Worm (Caenorhabditis elegans) whole organism, late embryonic: ENCODE data around the gene glb-15.

Experiments used
- C08G9.2 ChIP-seq: sonication (generic microtip); optimal IDR thresholded peaks from 2 replicates; lab custom pipeline; 2016; ENCODE audit warnings: mild to moderate bottlenecking, missing genetic modification characterization, moderate library complexity, missing compliant biosample characterization
- C38D4.7 ChIP-seq: fragments of 200-800 bp; sonication (Bioruptor generic); optimal IDR thresholded peaks from 2 replicates; lab custom pipeline; 2018; ENCODE audit warnings: mild to moderate bottlenecking, missing genetic modification characterization, moderate library complexity, missing compliant biosample characterization
- F13H6.1 ChIP-seq: sonication (generic microtip); optimal IDR thresholded peaks from 2 replicates; lab custom pipeline; 2016; ENCODE audit warnings: missing genetic modification characterization, missing compliant biosample characterization
- K02D7.2 ChIP-seq: sonication (generic microtip); optimal IDR thresholded peaks from 2 replicates; lab custom pipeline; 2017; ENCODE audit warnings: mild to moderate bottlenecking, missing genetic modification characterization, missing compliant biosample characterization
- K09A11.1 ChIP-seq: sonication (generic microtip); optimal IDR thresholded peaks from 2 replicates; lab custom pipeline; 2017; ENCODE audit warnings: antibody characterized with exemption, mild to moderate bottlenecking, missing genetic modification characterization, missing compliant biosample characterization; ENCODE audit not compliant: insufficient read depth
- T23F11.4 ChIP-seq: fragments of 200-800 bp; sonication (Bioruptor generic); optimal IDR thresholded peaks from 2 replicates; lab custom pipeline; 2018; ENCODE audit warnings: mild to moderate bottlenecking, missing genetic modification characterization, missing compliant biosample characterization
- Y22D7AL.16 ChIP-seq: sonication (generic microtip); optimal IDR thresholded peaks from 2 replicates; lab custom pipeline; 2016; ENCODE audit warnings: missing genetic modification characterization, missing compliant biosample characterization
- ahr-1 ChIP-seq: sonication (generic microtip); optimal IDR thresholded peaks from 2 replicates; lab custom pipeline; 2016; ENCODE audit warnings: missing genetic modification characterization, missing compliant biosample characterization
- ama-1 ChIP-seq: fragments of 150-350 bp; optimal IDR thresholded peaks from 2 replicates; lab custom pipeline; 2014
- ceh-14 ChIP-seq: sonication (generic microtip); optimal IDR thresholded peaks from 2 replicates; lab custom pipeline; 2016; ENCODE audit warnings: missing genotype, missing genetic modification characterization, missing compliant biosample characterization
- ceh-18 ChIP-seq: sonication (generic microtip); optimal IDR thresholded peaks from 2 replicates; lab custom pipeline; 2016; ENCODE audit warnings: missing genetic modification characterization, missing compliant biosample characterization
- ceh-24 ChIP-seq: sonication (generic microtip); optimal IDR thresholded peaks from 2 replicates; lab custom pipeline; 2016; ENCODE audit warnings: mild to moderate bottlenecking, missing genetic modification characterization, missing compliant biosample characterization
- ceh-30 ChIP-seq: fragments of 150-350 bp; optimal IDR thresholded peaks from 2 replicates; lab custom pipeline; 2014; ENCODE audit warnings: missing biosample characterization, missing genetic modification characterization
- ceh-31 ChIP-seq: sonication (generic microtip); optimal IDR thresholded peaks from 2 replicates; lab custom pipeline; 2016; ENCODE audit warnings: missing genetic modification characterization, missing compliant biosample characterization
- ceh-34 ChIP-seq: sonication (generic microtip); optimal IDR thresholded peaks from 2 replicates; lab custom pipeline; 2016; ENCODE audit warnings: mild to moderate bottlenecking, missing genetic modification characterization, missing compliant biosample characterization
- ceh-45 ChIP-seq: fragments of 200-800 bp; sonication (Bioruptor generic); IDR thresholded peaks from 2 replicates; pipeline ENCODE4 v1.3.6; 2022; ENCODE audit warnings: missing genetic modification reagents, missing genetic modification characterization, missing compliant biosample characterization
- ceh-48 ChIP-seq: sonication (generic microtip); optimal IDR thresholded peaks from 2 replicates; lab custom pipeline; 2016; ENCODE audit warnings: missing genetic modification characterization, inconsistent platforms, missing compliant biosample characterization
- ceh-9 ChIP-seq: sonication (generic microtip); optimal IDR thresholded peaks from 2 replicates; lab custom pipeline; 2016; ENCODE audit warnings: mild to moderate bottlenecking, missing genetic modification characterization, inconsistent platforms, missing compliant biosample characterization
- dve-1 ChIP-seq: sonication (generic microtip); optimal IDR thresholded peaks from 2 replicates; lab custom pipeline; 2017; ENCODE audit warnings: antibody characterized with exemption, mild to moderate bottlenecking, missing genetic modification characterization, missing compliant biosample characterization
- elt-2 ChIP-seq: sonication (generic microtip); optimal IDR thresholded peaks from 2 replicates; lab custom pipeline; 2016; ENCODE audit warnings: missing genetic modification reagents, missing genetic modification characterization, missing compliant biosample characterization
- ets-4 ChIP-seq: sonication (generic microtip); optimal IDR thresholded peaks from 2 replicates; lab custom pipeline; 2016; ENCODE audit warnings: missing genetic modification characterization, missing compliant biosample characterization
- eyg-1 ChIP-seq: sonication (generic microtip); optimal IDR thresholded peaks from 2 replicates; lab custom pipeline; 2016; ENCODE audit warnings: missing genotype, missing genetic modification characterization, missing compliant biosample characterization
- fax-1 ChIP-seq: sonication (generic microtip); optimal IDR thresholded peaks from 2 replicates; lab custom pipeline; 2016; ENCODE audit warnings: missing genotype, missing genetic modification characterization, missing compliant biosample characterization
- hlh-13 ChIP-seq: fragments of 200-800 bp; sonication (Bioruptor generic); optimal IDR thresholded peaks from 2 replicates; lab custom pipeline; 2018; ENCODE audit warnings: mild to moderate bottlenecking, missing genetic modification characterization, missing compliant biosample characterization
- hlh-15 ChIP-seq: sonication (generic microtip); optimal IDR thresholded peaks from 2 replicates; lab custom pipeline; 2016; ENCODE audit warnings: missing genetic modification characterization, missing compliant biosample characterization
- hlh-30 ChIP-seq: sonication (generic microtip); optimal IDR thresholded peaks from 2 replicates; lab custom pipeline; 2017; ENCODE audit warnings: antibody characterized with exemption, missing genetic modification characterization, missing compliant biosample characterization; ENCODE audit not compliant: insufficient read depth
- hlh-6 ChIP-seq: sonication (generic microtip); optimal IDR thresholded peaks from 2 replicates; lab custom pipeline; 2016; ENCODE audit warnings: missing genotype, missing genetic modification characterization, missing compliant biosample characterization
- lim-6 ChIP-seq: sonication (generic microtip); optimal IDR thresholded peaks from 2 replicates; lab custom pipeline; 2016; ENCODE audit warnings: missing genetic modification characterization, missing compliant biosample characterization
- lin-11 ChIP-seq: fragments of 200-800 bp; sonication (Bioruptor generic); optimal IDR thresholded peaks from 2 replicates; lab custom pipeline; 2018; ENCODE audit warnings: mild to moderate bottlenecking, missing genetic modification characterization, missing compliant biosample characterization
- mec-3 ChIP-seq: sonication (generic microtip); optimal IDR thresholded peaks from 2 replicates; lab custom pipeline; 2016; ENCODE audit warnings: borderline replicate concordance, missing genetic modification characterization, missing compliant biosample characterization
- nfya-1 ChIP-seq: sonication (generic microtip); optimal IDR thresholded peaks from 2 replicates; lab custom pipeline; 2017; ENCODE audit warnings: missing genetic modification characterization, mild to moderate bottlenecking, missing compliant biosample characterization, antibody characterized with exemption, moderate library complexity
- nhr-11 ChIP-seq: fragments of 150-350 bp; optimal IDR thresholded peaks from 2 replicates; lab custom pipeline; 2014; ENCODE audit warnings: missing biosample characterization, missing genetic modification characterization
- pag-3 ChIP-seq: sonication (generic microtip); optimal IDR thresholded peaks from 2 replicates; lab custom pipeline; 2016; ENCODE audit warnings: missing compliant biosample characterization, missing genetic modification characterization, borderline replicate concordance
- pax-1 ChIP-seq: fragments of 150-350 bp; optimal IDR thresholded peaks from 2 replicates; lab custom pipeline; 2014; ENCODE audit warnings: missing biosample characterization, missing genetic modification characterization
- pha-2 ChIP-seq: sonication (generic microtip); optimal IDR thresholded peaks from 2 replicates; lab custom pipeline; 2017; ENCODE audit warnings: mild to moderate bottlenecking, missing genetic modification characterization, missing compliant biosample characterization
- pha-4 ChIP-seq: fragments of 150-350 bp; optimal IDR thresholded peaks from 2 replicates; lab custom pipeline; 2018; ENCODE audit warnings: missing biosample characterization, missing genetic modification reagents, missing genetic modification characterization
- rnt-1 ChIP-seq: sonication (generic microtip); optimal IDR thresholded peaks from 2 replicates; lab custom pipeline; 2016; ENCODE audit warnings: missing genetic modification characterization, missing compliant biosample characterization
- sox-4 ChIP-seq: sonication (generic microtip); optimal IDR thresholded peaks from 2 replicates; lab custom pipeline; 2017; ENCODE audit warnings: mild to moderate bottlenecking, missing genetic modification characterization, inconsistent platforms, missing compliant biosample characterization
- ttx-3 ChIP-seq: sonication (generic microtip); optimal IDR thresholded peaks from 2 replicates; lab custom pipeline; 2016; ENCODE audit warnings: missing genetic modification reagents, missing genetic modification characterization, missing compliant biosample characterization
- unc-3 ChIP-seq, 2 experiments: fragments of 200-800 bp in 1 of 2; sonication (Bioruptor generic) in 1 of 2; sonication (generic microtip) in 1 of 2; conservative IDR thresholded peaks in 1 of 2; optimal IDR thresholded peaks in 1 of 2; 2 replicates each; pipeline versions ENCODE4 v1.3.6 to Lab custom; 2016 to 2022; ENCODE audit warnings: missing compliant biosample characterization in 2 of 2, missing genetic modification characterization in 2 of 2, missing genetic modification reagents in 1 of 2
- unc-55 ChIP-seq: sonication (generic microtip); optimal IDR thresholded peaks from 2 replicates; lab custom pipeline; 2017; ENCODE audit warnings: missing biosample characterization, missing genetic modification reagents, missing genetic modification characterization
- zip-5 ChIP-seq: sonication (generic microtip); optimal IDR thresholded peaks from 2 replicates; lab custom pipeline; 2016; ENCODE audit warnings: missing genetic modification characterization, missing compliant biosample characterization
- ztf-16 ChIP-seq: sonication (generic microtip); optimal IDR thresholded peaks from 2 replicates; lab custom pipeline; 2017; ENCODE audit warnings: missing genetic modification characterization, missing compliant biosample characterization

glb-15 gene

ce11 chrV:11610481-11610880 is 7.6 kb downstream of the glb-15 start, which contains the start of gene sas-5 (continued):
- TF ChIP-seq ahr-1 (tag; lab: Kevin White, UChicago), result peak; percentile 62
- TF ChIP-seq hlh-6 (tag; lab: Kevin White, UChicago), result peak; percentile 36
- peak; percentile 57 for TF ChIP-seq K02D7.2 (tag; lab: Kevin White, UChicago)
- peak; percentile 83 for TF ChIP-seq fax-1 (tag; lab: Kevin White, UChicago)
- peak; percentile 62 for TF ChIP-seq pha-2
- peak; percentile 61; the same call in 1 of the 2 replicates for TF ChIP-seq unc-3 (GFP tag; conservative IDR thresholded peaks at IDR 0.05; lab: Robert Waterston, UW)
- peak; percentile 73 for TF ChIP-seq unc-3 (tag; optimal IDR thresholded peaks at IDR 0.05; lab: Kevin White, UChicago)
- TF ChIP-seq ceh-34 (tag; lab: Kevin White, UChicago), result peak; percentile 72
- TF ChIP-seq ceh-24 (tag; lab: Kevin White, UChicago), result peak; percentile 44
- peak; percentile 65 for TF ChIP-seq eyg-1 (tag; lab: Kevin White, UChicago)
- no peak for TF ChIP-seq pha-4 (tag; lab: Kevin White, UChicago)
- no peak for TF ChIP-seq ceh-18 (tag; lab: Kevin White, UChicago)
- peak; percentile 77 for TF ChIP-seq Y22D7AL.16 (tag; lab: Kevin White, UChicago)
- TF ChIP-seq pag-3, result no peak
- TF ChIP-seq ceh-9, result peak; percentile 40
- peak; percentile 79 for TF ChIP-seq nfya-1
- TF ChIP-seq, all 69 proteins: peak for 58

- no peak for TF ChIP-seq ceh-30 (tag; lab: Kevin White, UChicago)
- TF ChIP-seq F13H6.1 (tag; lab: Kevin White, UChicago), result no peak
- no peak for TF ChIP-seq nhr-11 (tag; lab: Kevin White, UChicago)
- no peak for TF ChIP-seq K02D7.2 (tag; lab: Kevin White, UChicago)
- no peak for TF ChIP-seq ceh-31 (tag; lab: Kevin White, UChicago)
- TF ChIP-seq unc-55 (GFP tag; lab: Kevin White, UChicago), result no peak
- no peak for TF ChIP-seq hlh-15 (tag; lab: Kevin White, UChicago)
- TF ChIP-seq ceh-48 (tag; lab: Kevin White, UChicago), result no peak
Measured at ce11 chrV:11610049-11610448, 8.0 kb downstream of the glb-15 start, which contains the start of gene piit-1. TSS of gene piit-1 (minus strand) at chrV:11610149.

ce11 chrV:11606424-11606823 is 11.6 kb downstream of the glb-15 start, which contains the start of gene idpp-16:
TSS of gene idpp-16 (minus strand) at chrV:11606524.
- no peak for TF ChIP-seq ahr-1 (tag; lab: Kevin White, UChicago)
- no peak for TF ChIP-seq pax-1 (tag; lab: Kevin White, UChicago)
- TF ChIP-seq T23F11.4 (GFP tag; lab: Kevin White, UChicago), result no peak
- no peak for TF ChIP-seq dve-1 (tag; lab: Kevin White, UChicago)
- TF ChIP-seq C08G9.2, result no peak
- TF ChIP-seq mec-3, result no peak
- no peak for TF ChIP-seq K09A11.1 (tag; lab: Kevin White, UChicago)
- TF ChIP-seq lin-11, result no peak
- no peak for TF ChIP-seq pha-2
- no peak for TF ChIP-seq hlh-15 (tag; lab: Kevin White, UChicago)
- TF ChIP-seq fax-1 (tag; lab: Kevin White, UChicago), result no peak
- no peak for TF ChIP-seq sox-4
- no peak for TF ChIP-seq hlh-6 (tag; lab: Kevin White, UChicago)
- no peak for TF ChIP-seq zip-5 (tag; lab: Kevin White, UChicago)
- TF ChIP-seq rnt-1, result no peak
- TF ChIP-seq ztf-16 (tag; lab: Kevin White, UChicago), result no peak
- no peak for TF ChIP-seq C38D4.7
- no peak for TF ChIP-seq hlh-30 (tag; lab: Kevin White, UChicago)

- TF ChIP-seq mec-3 (no peak), pax-1 (tag; lab: Kevin White, UChicago) (no peak), ets-4 (tag; lab: Kevin White, UChicago) (no peak), ama-1 (lab: Kevin White, UChicago) (no peak), ttx-3 (tag; lab: Kevin White, UChicago) (no peak), lim-6 (tag; lab: Kevin White, UChicago) (no peak), ceh-14 (tag; lab: Kevin White, UChicago) (no peak), K02D7.2 (tag; lab: Kevin White, UChicago) (no peak), dve-1 (tag; lab: Kevin White, UChicago) (no peak), ceh-9 (no peak), eyg-1 (tag; lab: Kevin White, UChicago) (no peak), sox-4 (no peak), elt-2 (tag; lab: Kevin White, UChicago) (no peak), ceh-45 (GFP tag; lab: Robert Waterston, UW) (no peak), hlh-13 (no peak)
Measured at ce11 chrV:11605227-11605626, 12.8 kb downstream of the glb-15 start.
